Worm (Caenorhabditis elegans) whole organism, L4 larva: ENCODE results near the gene arle-14.

ENCODE experiments used
- D1046.2 ChIP-seq: fragments of 200-800 bp; sonication (Bioruptor generic); IDR thresholded peaks from 2 replicates; pipeline ENCODE4 v1.3.6; 2022; ENCODE audit warnings: missing genetic modification characterization, missing compliant biosample characterization
- F49E8.2 ChIP-seq: sonication (generic microtip); optimal IDR thresholded peaks from 2 replicates; lab custom pipeline; 2016; ENCODE audit warnings: missing compliant biosample characterization, mild to moderate bottlenecking, missing genetic modification characterization, borderline replicate concordance
- R02D3.7 ChIP-seq: fragments of 150-350 bp; sonication (generic microtip); optimal IDR thresholded peaks from 3 replicates; lab custom pipeline; 2014; ENCODE audit warnings: missing biosample characterization, missing genetic modification characterization
- aha-1 ChIP-seq: fragments of 150-350 bp; peaks from one replicate; lab custom pipeline; 2014; ENCODE audit warnings: missing biosample characterization, missing genetic modification characterization
- ceh-20 ChIP-seq: fragments of 200-800 bp; sonication (Bioruptor generic); IDR thresholded peaks from 2 replicates; pipeline ENCODE4 v1.3.6; 2022; ENCODE audit warnings: missing genetic modification reagents, missing genetic modification characterization, missing compliant biosample characterization
- ceh-44 ChIP-seq: fragments of 200-800 bp; sonication (Bioruptor generic); IDR thresholded peaks from 2 replicates; pipeline ENCODE4 v1.3.6; 2022; ENCODE audit warnings: missing genetic modification reagents, missing genetic modification characterization, missing compliant biosample characterization
- daf-12 ChIP-seq: fragments of 150-350 bp; optimal IDR thresholded peaks from 2 replicates; lab custom pipeline; 2014; ENCODE audit warnings: missing biosample characterization, missing genetic modification reagents, missing genetic modification characterization
- duxl-1 ChIP-seq: sonication (generic microtip); optimal IDR thresholded peaks from 2 replicates; lab custom pipeline; 2016; ENCODE audit warnings: mild to moderate bottlenecking, missing genetic modification characterization, moderate library complexity, missing compliant biosample characterization; ENCODE audit not compliant: poor library complexity
- dve-1 ChIP-seq: sonication (generic microtip); optimal IDR thresholded peaks from 2 replicates; lab custom pipeline; 2017; ENCODE audit warnings: antibody characterized with exemption, mild to moderate bottlenecking, missing genetic modification characterization, missing compliant biosample characterization; ENCODE audit not compliant: insufficient read depth
- nhr-10 ChIP-seq: fragments of 150-350 bp; optimal IDR thresholded peaks from 2 replicates; lab custom pipeline; 2014; ENCODE audit warnings: missing biosample characterization, missing genetic modification characterization
- pha-4 ChIP-seq, 2 experiments: fragments of 150-350 bp in 1 of 2; fragments of 200-800 bp in 1 of 2; sonication (Bioruptor generic) in 1 of 2; IDR thresholded peaks in 1 of 2; optimal IDR thresholded peaks in 1 of 2; 2 replicates each; pipeline versions ENCODE4 v1.3.6 to Lab custom; 2014 to 2022; ENCODE audit warnings: missing genetic modification characterization in 2 of 2, missing genetic modification reagents in 2 of 2, missing biosample characterization in 1 of 2, missing compliant biosample characterization in 1 of 2
- pqm-1 ChIP-seq: sonication (generic microtip); optimal IDR thresholded peaks from 2 replicates; lab custom pipeline; 2017; ENCODE audit warnings: missing biosample characterization, missing genetic modification characterization
- unc-62 ChIP-seq, 3 experiments: fragments of 150-350 bp in 1 of 3; sonication (generic microtip); optimal IDR thresholded peaks in 2 of 3; peaks in 1 of 3; 1 replicate in 1 of 3; 2 replicates in 2 of 3; lab custom pipeline; 2014 to 2017; ENCODE audit warnings: missing biosample characterization in 3 of 3, missing genetic modification characterization in 3 of 3, missing genetic modification reagents in 3 of 3, missing genotype in 1 of 3

DNA sequence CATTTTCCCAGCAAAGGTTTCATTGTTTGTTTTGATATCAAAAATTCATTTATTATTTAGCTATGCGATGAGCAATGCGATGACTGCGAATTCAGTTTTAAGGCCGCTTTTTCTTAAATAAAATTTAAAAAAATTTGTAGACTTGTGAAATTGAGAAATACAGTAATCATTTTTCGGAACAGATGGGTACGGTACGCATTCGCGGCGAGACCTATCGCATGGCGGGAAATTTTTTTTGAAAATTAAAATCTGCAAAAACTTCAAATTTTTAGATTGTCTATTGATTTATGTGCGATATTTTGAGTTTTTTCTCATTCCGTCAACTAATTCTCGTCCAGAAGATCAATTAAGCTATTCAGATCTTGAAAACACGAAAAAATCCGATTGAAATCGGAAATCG lies 29.2 kb upstream of the arle-14 start:
- TF ChIP-seq D1046.2 (GFP tag; lab: Robert Waterston, UW) (no peak), unc-62 (GFP tag; optimal IDR thresholded peaks at IDR 0.05 in 1 of 2; lab: Kevin White, UChicago) (no peak), unc-62 (tag; optimal IDR thresholded peaks at IDR 0.05; lab: Kevin White, UChicago) (no peak), ceh-44 (GFP tag; lab: Robert Waterston, UW) (no peak), ceh-20 (no peak), pha-4 (GFP tag; IDR thresholded peaks at IDR 0.05; lab: Robert Waterston, UW) (no peak), pha-4 (tag; optimal IDR thresholded peaks at IDR 0.05; lab: Kevin White, UChicago) (no peak), duxl-1 (tag; lab: Kevin White, UChicago) (no peak), F49E8.2 (peak; percentile 85), dve-1 (tag; lab: Kevin White, UChicago) (no peak), aha-1 (tag; lab: Kevin White, UChicago) (no peak), R02D3.7 (no peak), nhr-10 (tag; lab: Kevin White, UChicago) (no peak), daf-12 (no peak), pqm-1 (tag; lab: Kevin White, UChicago) (no peak)
